Worm (Caenorhabditis elegans): ENCODE measurements around the gene ltd-1.

DNA sequence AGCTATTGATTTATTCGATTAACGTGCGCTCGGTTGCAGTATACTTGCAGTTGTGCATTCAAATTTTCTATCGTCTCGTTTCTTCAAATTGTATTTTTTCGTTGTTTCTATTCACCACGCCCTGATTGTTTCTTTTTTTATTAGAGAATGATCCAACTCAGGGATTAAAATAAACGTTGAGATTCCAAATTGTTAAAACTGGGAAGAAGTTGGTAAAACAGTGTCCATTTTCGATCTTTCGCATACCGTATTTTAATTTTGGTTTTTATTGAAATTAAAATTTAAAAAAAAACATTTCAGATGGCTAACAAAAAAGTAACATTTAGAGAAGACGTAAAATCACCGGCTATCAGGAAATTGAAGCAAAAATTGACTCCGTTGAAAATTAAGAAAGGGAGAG is 45.3 kb downstream of the ltd-1 start, which contains the start of gene apn-1:
- no peak for TF ChIP-seq hmg-4 (GFP tag; optimal IDR thresholded peaks at IDR 0.05)
- TF ChIP-seq hnd-1 (tag; optimal IDR thresholded peaks at IDR 0.05): no peak
- no peak for TF ChIP-seq sea-1 (GFP tag; conservative IDR thresholded peaks at IDR 0.05)
- TF ChIP-seq ceh-13 (GFP tag; optimal IDR thresholded peaks at IDR 0.05): no peak
- no peak for TF ChIP-seq ama-1 (optimal IDR thresholded peaks at IDR 0.05)
- TF ChIP-seq ceh-36 (tag; optimal IDR thresholded peaks at IDR 0.05): no peak
- no peak for TF ChIP-seq flt-1 (GFP tag; IDR thresholded peaks at IDR 0.05)
- no peak for TF ChIP-seq F13C5.2 (tag; optimal IDR thresholded peaks at IDR 0.05)
- no peak for TF ChIP-seq B0310.2 (tag; optimal IDR thresholded peaks at IDR 0.05)
